Fruit fly (Drosophila melanogaster) whole organism, prepupa: ENCODE data around the gene yellow-f.

ENCODE experiments used
- CG10669 ChIP-seq: fragments of 200-800 bp; sonication (Bioruptor generic); optimal IDR thresholded peaks from 3 replicates; lab custom pipeline; 2018; ENCODE audit warnings: missing biosample characterization, mild to moderate bottlenecking, missing genetic modification characterization, moderate library complexity
- CG16779 ChIP-seq: fragments of 200-800 bp; sonication (Bioruptor generic); optimal IDR thresholded peaks from 3 replicates; lab custom pipeline; 2017; ENCODE audit warnings: missing biosample characterization, mild to moderate bottlenecking, missing genetic modification characterization
- CG6792 ChIP-seq: fragments of 200-800 bp; sonication (Bioruptor generic); optimal IDR thresholded peaks from 3 replicates; lab custom pipeline; 2016; ENCODE audit warnings: missing biosample characterization, missing genetic modification characterization
- CG6854 ChIP-seq: fragments of 200-800 bp; sonication (Bioruptor generic); optimal IDR thresholded peaks from 2 replicates; lab custom pipeline; 2017; ENCODE audit warnings: missing biosample characterization, mild to moderate bottlenecking, missing genetic modification characterization
- Eip93F ChIP-seq: fragments of 200-800 bp; sonication (Bioruptor generic); optimal IDR thresholded peaks from 2 replicates; lab custom pipeline; 2016; ENCODE audit warnings: missing biosample characterization, mild to moderate bottlenecking, missing genetic modification characterization
- Gug ChIP-seq: fragments of 200-800 bp; sonication (Bioruptor generic); IDR thresholded peaks from 2 replicates; pipeline ENCODE4 v1.3.6; 2022; ENCODE audit warnings: missing biosample characterization, missing genetic modification characterization
- Hr38 ChIP-seq: sonication (Bioruptor generic); optimal IDR thresholded peaks from 2 replicates; lab custom pipeline; 2016; ENCODE audit warnings: missing biosample characterization, missing genetic modification characterization
- Hr4 ChIP-seq: fragments of 200-800 bp; sonication (Bioruptor generic); optimal IDR thresholded peaks from 3 replicates; lab custom pipeline; 2016; ENCODE audit warnings: missing biosample characterization, missing genetic modification characterization
- Lpt ChIP-seq: fragments of 200-800 bp; sonication (Bioruptor generic); optimal IDR thresholded peaks from 3 replicates; lab custom pipeline; 2016; ENCODE audit warnings: missing biosample characterization, missing genetic modification characterization
- Sox102F ChIP-seq: fragments of 200-800 bp; sonication (Bioruptor generic); optimal IDR thresholded peaks from 2 replicates; lab custom pipeline; 2016; ENCODE audit warnings: missing biosample characterization, mild to moderate bottlenecking, missing genetic modification characterization
- fkh ChIP-seq: fragments of 200-800 bp; sonication (Bioruptor generic); optimal IDR thresholded peaks from 3 replicates; lab custom pipeline; 2017; ENCODE audit warnings: missing biosample characterization, mild to moderate bottlenecking, missing genetic modification characterization, moderate library complexity
- salr ChIP-seq, 2 experiments: fragments of 200-800 bp; sonication (Bioruptor generic); optimal IDR thresholded peaks; 3 replicates each; lab custom pipeline; 2016 to 2018; ENCODE audit warnings: missing biosample characterization in 2 of 2, missing genetic modification characterization in 2 of 2, mild to moderate bottlenecking in 1 of 2
- ss ChIP-seq, 2 experiments: fragments of 200-800 bp; sonication (Bioruptor generic); optimal IDR thresholded peaks; 2 replicates in 1 of 2; 3 replicates in 1 of 2; lab custom pipeline; 2017 to 2018; ENCODE audit warnings: mild to moderate bottlenecking in 2 of 2, missing biosample characterization in 2 of 2, missing genetic modification characterization in 2 of 2, moderate library complexity in 1 of 2
- svp ChIP-seq: fragments of 200-800 bp; sonication (Bioruptor generic); peaks from one replicate; lab custom pipeline; 2016; ENCODE audit warnings: missing biosample characterization, missing genetic modification characterization

dm6 chr3R:13039037-13039583, 46.1 kb upstream of the yellow-f start:
- no peak for TF ChIP-seq CG16779
- no peak for TF ChIP-seq Hr38 (GFP tag; lab: Kevin White, UChicago)
- TF ChIP-seq CG6854 (GFP tag; lab: Kevin White, UChicago) = no peak
- TF ChIP-seq Eip93F = no peak
- no peak for TF ChIP-seq fkh (GFP tag; lab: Kevin White, UChicago)
- no peak for TF ChIP-seq ss (GFP tag; optimal IDR thresholded peaks at IDR 0.05; lab: Kevin White, UChicago)
- no peak for TF ChIP-seq salr (GFP tag; optimal IDR thresholded peaks at IDR 0.05; lab: Kevin White, UChicago)
- TF ChIP-seq Sox102F (GFP tag; lab: Kevin White, UChicago) = peak; percentile 8
- TF ChIP-seq svp (GFP tag; lab: Kevin White, UChicago) = peak; percentile 64
- TF ChIP-seq Lpt (GFP tag; lab: Kevin White, UChicago) = no peak
- TF ChIP-seq Gug (GFP tag; lab: Robert Waterston, UW) = no peak
- no peak for TF ChIP-seq CG10669
- TF ChIP-seq CG6792 = no peak
- no peak for TF ChIP-seq Hr4
